Fruit fly (Drosophila melanogaster) whole organism, embryonic: ENCODE measurements around the gene CG4338.
A peak's percentile ranks its signal among the peaks of the same experiment; 100 is the strongest.

Source experiments
- ATbp ChIP-seq: fragments of 200-800 bp; sonication (Bioruptor generic); optimal IDR thresholded peaks from 2 replicates; lab custom pipeline; 2017; ENCODE audit warnings: missing biosample characterization, mild to moderate bottlenecking, missing genetic modification characterization, missing genetic modification reagents
- Aef1 ChIP-seq: fragments of 200-800 bp; sonication (Bioruptor generic); IDR thresholded peaks from 3 replicates; pipeline ENCODE4 v1.3.6; 2022; ENCODE audit warnings: missing biosample characterization, missing genetic modification characterization
- CG10321 ChIP-seq: fragments of 200-800 bp; sonication (Bioruptor generic); IDR thresholded peaks from 2 replicates; pipeline ENCODE4 v1.3.6; 2022; ENCODE audit warnings: missing biosample characterization, missing genetic modification characterization
- CG12299 ChIP-seq: fragments of 200-800 bp; sonication (Bioruptor generic); optimal IDR thresholded peaks from 2 replicates; lab custom pipeline; 2018; ENCODE audit warnings: missing biosample characterization, mild to moderate bottlenecking, missing genetic modification characterization
- CG14965 ChIP-seq: fragments of 200-800 bp; sonication (Bioruptor generic); optimal IDR thresholded peaks from 2 replicates; lab custom pipeline; 2016; ENCODE audit warnings: missing biosample characterization, missing genetic modification characterization, borderline replicate concordance
- CG15696 ChIP-seq: fragments of 200-800 bp; sonication (Bioruptor generic); optimal IDR thresholded peaks from 2 replicates; lab custom pipeline; 2019; ENCODE audit warnings: missing biosample characterization, mild to moderate bottlenecking, missing genetic modification characterization, moderate library complexity
- CG16779 ChIP-seq: fragments of 200-800 bp; sonication (Bioruptor generic); IDR thresholded peaks from 2 replicates; pipeline ENCODE4 v1.3.6; 2022; ENCODE audit warnings: missing biosample characterization, missing genetic modification characterization
- CG2116 ChIP-seq: fragments of 200-800 bp; sonication (Bioruptor generic); optimal IDR thresholded peaks from 3 replicates; lab custom pipeline; 2018; ENCODE audit warnings: missing biosample characterization, mild to moderate bottlenecking, missing genetic modification characterization
- CG4404 ChIP-seq: fragments of 200-800 bp; sonication (Bioruptor generic); IDR thresholded peaks from 2 replicates; pipeline ENCODE4 v1.3.6; 2022; ENCODE audit warnings: missing biosample characterization, missing genetic modification characterization
- CG6791 ChIP-seq: fragments of 200-800 bp; sonication (Bioruptor generic); IDR thresholded peaks from 3 replicates; pipeline ENCODE4 v1.3.6; 2022; ENCODE audit warnings: missing biosample characterization, missing genetic modification characterization; ENCODE audit not compliant: partially characterized antibody
- CHES-1-like ChIP-seq: fragments of 200-800 bp; sonication (Bioruptor generic); optimal IDR thresholded peaks from 2 replicates; lab custom pipeline; 2016; ENCODE audit warnings: missing biosample characterization, missing genetic modification characterization
- CrebB ChIP-seq: fragments of 200-800 bp; sonication (Bioruptor generic); optimal IDR thresholded peaks from 3 replicates; lab custom pipeline; 2018; ENCODE audit warnings: missing biosample characterization, mild to moderate bottlenecking, missing genetic modification characterization
- D ChIP-seq, 2 experiments: fragments of 200-800 bp in 1 of 2; fragments of >200 bp in 1 of 2; sonication (Bioruptor generic) in 1 of 2; optimal IDR thresholded peaks; 2 replicates in 1 of 2; 3 replicates in 1 of 2; lab custom pipeline; 2017; ENCODE audit warnings: mild to moderate bottlenecking in 1 of 2, missing biosample characterization in 1 of 2, missing genetic modification characterization in 1 of 2, missing genetic modification reagents in 1 of 2
- Dad ChIP-seq: fragments of 200-800 bp; sonication (Bioruptor generic); optimal IDR thresholded peaks from 3 replicates; lab custom pipeline; 2016; ENCODE audit warnings: missing biosample characterization, missing genetic modification characterization
- Dek ChIP-seq: fragments of 200-800 bp; sonication (Bioruptor generic); optimal IDR thresholded peaks from 3 replicates; lab custom pipeline; 2019; ENCODE audit warnings: missing biosample characterization, mild to moderate bottlenecking, missing genetic modification characterization, moderate library complexity
- Dll ChIP-seq: fragments of 200-800 bp; sonication (Bioruptor generic); IDR thresholded peaks from 4 replicates; pipeline ENCODE4 v1.3.6; 2022; ENCODE audit warnings: missing biosample characterization, missing genetic modification characterization; ENCODE audit not compliant: partially characterized antibody
- Dref ChIP-seq: fragments of 200-800 bp; sonication (Bioruptor generic); IDR thresholded peaks from 2 replicates; pipeline ENCODE4 v1.3.6; 2022; ENCODE audit warnings: missing biosample characterization, missing genetic modification characterization
- E2f1 ChIP-seq: fragments of 200-800 bp; sonication (Bioruptor generic); IDR thresholded peaks from 2 replicates; pipeline ENCODE4 v1.3.6; 2022; ENCODE audit warnings: missing biosample characterization, missing genetic modification characterization
- E2f2 ChIP-seq: fragments of 200-800 bp; sonication (Bioruptor generic); IDR thresholded peaks from 2 replicates; pipeline ENCODE4 v1.3.6; 2022; ENCODE audit warnings: missing biosample characterization, missing genetic modification characterization
- Elba2 ChIP-seq: fragments of 200-800 bp; sonication (Bioruptor generic); optimal IDR thresholded peaks from 3 replicates; lab custom pipeline; 2016; ENCODE audit warnings: missing biosample characterization, missing genetic modification characterization
- GATAe ChIP-seq: fragments of 200-800 bp; sonication (Bioruptor generic); conservative IDR thresholded peaks from 2 replicates; pipeline ENCODE4 v1.3.6; 2022; ENCODE audit warnings: missing biosample characterization, missing genetic modification characterization
- H2.0 ChIP-seq: fragments of 200-800 bp; sonication (Bioruptor generic); IDR thresholded peaks from 2 replicates; pipeline ENCODE4 v1.3.6; 2022; ENCODE audit warnings: missing biosample characterization, missing genetic modification characterization
- HLH3B ChIP-seq: fragments of 200-800 bp; sonication (Bioruptor generic); IDR thresholded peaks from 2 replicates; pipeline ENCODE4 v1.3.6; 2022; ENCODE audit warnings: missing biosample characterization, missing genetic modification characterization
- Kr ChIP-seq: fragments of 200-800 bp; sonication (Bioruptor generic); optimal IDR thresholded peaks from 2 replicates; lab custom pipeline; 2017; ENCODE audit warnings: missing biosample characterization, mild to moderate bottlenecking, missing genetic modification characterization
- Med ChIP-seq: fragments of 200-800 bp; sonication (Bioruptor generic); peaks from one replicate; lab custom pipeline; 2016; ENCODE audit warnings: missing biosample characterization, missing genetic modification characterization, mild to moderate bottlenecking, inconsistent platforms, moderate library complexity
- Nf-YA ChIP-seq: fragments of 200-800 bp; sonication (Bioruptor generic); IDR thresholded peaks from 2 replicates; pipeline ENCODE4 v1.3.6; 2022; ENCODE audit warnings: missing biosample characterization, missing genetic modification characterization
- Nf-YB ChIP-seq: fragments of 200-800 bp; sonication (Bioruptor generic); optimal IDR thresholded peaks from 3 replicates; lab custom pipeline; 2019; ENCODE audit warnings: missing biosample characterization, mild to moderate bottlenecking, missing genetic modification characterization, moderate library complexity
- Six4 ChIP-seq: fragments of 200-800 bp; sonication (Bioruptor generic); optimal IDR thresholded peaks from 2 replicates; lab custom pipeline; 2016; ENCODE audit warnings: missing biosample characterization, missing genetic modification characterization
- Stat92E ChIP-seq, 3 experiments: fragments of >200 bp in 2 of 3; fragments of 200-800 bp in 1 of 3; sonication (Bioruptor generic) in 1 of 3; optimal IDR thresholded peaks; 2 replicates each; lab custom pipeline; 2017 to 2019; ENCODE audit warnings: missing biosample characterization in 3 of 3, missing genetic modification characterization in 3 of 3, mild to moderate bottlenecking in 1 of 3, moderate library complexity in 1 of 3
- Vsx1 ChIP-seq: fragments of 200-800 bp; sonication (Bioruptor generic); optimal IDR thresholded peaks from 2 replicates; lab custom pipeline; 2017; ENCODE audit warnings: missing biosample characterization, mild to moderate bottlenecking, missing genetic modification characterization, missing genetic modification reagents
- Xbp1 ChIP-seq: fragments of 200-800 bp; sonication (Bioruptor generic); optimal IDR thresholded peaks from 3 replicates; lab custom pipeline; 2016; ENCODE audit warnings: missing biosample characterization, mild to moderate bottlenecking, missing genetic modification characterization
- ara ChIP-seq: fragments of 200-800 bp; sonication (Bioruptor generic); IDR thresholded peaks from 2 replicates; pipeline ENCODE4 v1.3.6; 2022; ENCODE audit warnings: missing biosample characterization, missing genetic modification characterization
- ash1 ChIP-seq: fragments of 200-800 bp; sonication (Bioruptor generic); optimal IDR thresholded peaks from 2 replicates; lab custom pipeline; 2018; ENCODE audit warnings: missing biosample characterization, mild to moderate bottlenecking, missing genetic modification characterization
- bsh ChIP-seq, 2 experiments: fragments of 200-800 bp; sonication (Bioruptor generic); optimal IDR thresholded peaks; 2 replicates each; lab custom pipeline; 2017 to 2018; ENCODE audit warnings: mild to moderate bottlenecking in 2 of 2, missing biosample characterization in 2 of 2, missing genetic modification characterization in 2 of 2, moderate library complexity in 1 of 2
- caup ChIP-seq: fragments of 200-800 bp; sonication (Bioruptor generic); optimal IDR thresholded peaks from 3 replicates; lab custom pipeline; 2017; ENCODE audit warnings: missing biosample characterization, mild to moderate bottlenecking, missing genetic modification characterization, moderate library complexity; ENCODE audit not compliant: severe bottlenecking
- crp ChIP-seq, 2 experiments: fragments of 200-800 bp; sonication (Bioruptor generic); optimal IDR thresholded peaks; 2 replicates in 1 of 2; 3 replicates in 1 of 2; lab custom pipeline; 2017; ENCODE audit warnings: missing biosample characterization in 2 of 2, missing genetic modification characterization in 2 of 2, mild to moderate bottlenecking in 1 of 2, moderate library complexity in 1 of 2
- ems ChIP-seq: fragments of 200-800 bp; sonication (Bioruptor generic); optimal IDR thresholded peaks from 3 replicates; lab custom pipeline; 2016; ENCODE audit warnings: missing biosample characterization, missing genetic modification characterization
- eyg ChIP-seq: fragments of 200-800 bp; sonication (Bioruptor generic); optimal IDR thresholded peaks from 3 replicates; lab custom pipeline; 2016; ENCODE audit warnings: missing biosample characterization, missing genetic modification characterization
- fru ChIP-seq: fragments of >200 bp; optimal IDR thresholded peaks from 2 replicates; lab custom pipeline; 2017
- gem ChIP-seq: fragments of 200-800 bp; sonication (Bioruptor generic); optimal IDR thresholded peaks from 2 replicates; lab custom pipeline; 2019; ENCODE audit warnings: missing biosample characterization, mild to moderate bottlenecking, missing genetic modification characterization, moderate library complexity
- hb ChIP-seq: fragments of 200-800 bp; sonication (Bioruptor generic); IDR thresholded peaks from 3 replicates; pipeline ENCODE4 v1.3.6; 2022; ENCODE audit warnings: missing biosample characterization, missing genetic modification characterization; ENCODE audit not compliant: partially characterized antibody
- jumu ChIP-seq: fragments of 200-800 bp; sonication (Bioruptor generic); optimal IDR thresholded peaks from 3 replicates; lab custom pipeline; 2016; ENCODE audit warnings: missing biosample characterization, missing genetic modification characterization
- lbe ChIP-seq: fragments of 200-800 bp; sonication (Bioruptor generic); optimal IDR thresholded peaks from 2 replicates; lab custom pipeline; 2016; ENCODE audit warnings: missing biosample characterization, mild to moderate bottlenecking, missing genetic modification characterization
- nmo ChIP-seq: fragments of 200-800 bp; sonication (Bioruptor generic); optimal IDR thresholded peaks from 2 replicates; lab custom pipeline; 2018; ENCODE audit warnings: missing biosample characterization, mild to moderate bottlenecking, missing genetic modification characterization, moderate library complexity
- pfk ChIP-seq: fragments of 200-800 bp; sonication (Bioruptor generic); optimal IDR thresholded peaks from 2 replicates; lab custom pipeline; 2018; ENCODE audit warnings: missing biosample characterization, mild to moderate bottlenecking, missing genetic modification characterization, moderate library complexity
- rib ChIP-seq: fragments of 200-800 bp; sonication (Bioruptor generic); IDR thresholded peaks from 2 replicates; pipeline ENCODE4 v1.3.6; 2022; ENCODE audit warnings: missing biosample characterization, missing genetic modification characterization
- sim ChIP-seq: fragments of 200-800 bp; sonication (Bioruptor generic); IDR thresholded peaks from 2 replicates; pipeline ENCODE4 v1.3.6; 2022; ENCODE audit warnings: missing biosample characterization, missing genetic modification characterization
- sqz ChIP-seq: fragments of 200-800 bp; sonication (Bioruptor generic); optimal IDR thresholded peaks from 3 replicates; lab custom pipeline; 2018; ENCODE audit warnings: missing biosample characterization, mild to moderate bottlenecking, missing genetic modification characterization

CG4338 gene

dm6 chr3R:15319912-15320746, 44.8 kb downstream of the CG4338 start, which contains the start of the genes CG6276 and CG44040 (continued):
- TF ChIP-seq ATbp (GFP tag; lab: Kevin White, UChicago): peak; percentile 36
- peak; percentile 24 for TF ChIP-seq CG2116
- TF ChIP-seq Xbp1 (GFP tag; lab: Kevin White, UChicago): peak; percentile 35
- 0 out of 2 replicates have a peak, but pooled peaks have one; percentile 32 for TF ChIP-seq E2f1
- TF ChIP-seq Kr: no peak
- TF ChIP-seq Dad (GFP tag; lab: Kevin White, UChicago): peak; percentile 60
- TF ChIP-seq ems: peak; percentile 38
- TF ChIP-seq ara (GFP tag; lab: Robert Waterston, UW): 0 out of 2 replicates have a peak, but pooled peaks have one; percentile 4
- TF ChIP-seq nmo (GFP tag; lab: Kevin White, UChicago): peak; percentile 34
- peak in 1 of 2 experiments; percentile 58 for TF ChIP-seq bsh (GFP tag; optimal IDR thresholded peaks at IDR 0.05; lab: Kevin White, UChicago)
- no peak for TF ChIP-seq Elba2 (GFP tag; lab: Kevin White, UChicago)
- no peak for TF ChIP-seq Six4 (GFP tag; lab: Kevin White, UChicago)
- no peak for TF ChIP-seq hb
- no peak for TF ChIP-seq crp (GFP tag; optimal IDR thresholded peaks at IDR 0.05; lab: Kevin White, UChicago)
- TF ChIP-seq E2f2 (GFP tag; lab: Robert Waterston, UW): no peak
- peak; percentile 16 for TF ChIP-seq CG15696 (tag; lab: Kevin White, UChicago)
- no peak for TF ChIP-seq GATAe (GFP tag; lab: Robert Waterston, UW)
- TF ChIP-seq CG14965 (GFP tag; lab: Kevin White, UChicago): no peak
- TF ChIP-seq Med (GFP tag; lab: Kevin White, UChicago): peak; percentile 94
- no peak for TF ChIP-seq Vsx1 (GFP tag; lab: Kevin White, UChicago)
- TF ChIP-seq D (optimal IDR thresholded peaks at IDR 0.05; lab: Kevin White, UChicago): no peak
- peak; percentile 12 for TF ChIP-seq D (GFP tag; optimal IDR thresholded peaks at IDR 0.05; lab: Kevin White, UChicago)
- TF ChIP-seq eyg (GFP tag; lab: Kevin White, UChicago): no peak
- TF ChIP-seq CG10321: no peak
- no peak for TF ChIP-seq Nf-YA (GFP tag; lab: Robert Waterston, UW)
- TF ChIP-seq CG4404 (GFP tag; lab: Robert Waterston, UW): peak; percentile 34; the same call in 1 of the 2 replicates
- TF ChIP-seq Dek (tag; lab: Kevin White, UChicago): peak; percentile 35
- peak; percentile 30 for TF ChIP-seq CHES-1-like (GFP tag; lab: Kevin White, UChicago)
- no peak for TF ChIP-seq Nf-YB (GFP tag; lab: Kevin White, UChicago)
- no peak for TF ChIP-seq rib (GFP tag; lab: Robert Waterston, UW)
- 0 out of 2 replicates have a peak, but pooled peaks have one; percentile 23 for TF ChIP-seq HLH3B
- no peak for TF ChIP-seq CG16779 (GFP tag; lab: Robert Waterston, UW)
- peak; percentile 8; the same call in 1 of the 2 replicates for TF ChIP-seq H2.0 (GFP tag; lab: Robert Waterston, UW)
- no peak for TF ChIP-seq jumu (GFP tag; lab: Kevin White, UChicago)
- TF ChIP-seq Dll (GFP tag; lab: Robert Waterston, UW): no peak
- TF ChIP-seq CG12299 (tag; lab: Kevin White, UChicago): peak; percentile 56
- TF ChIP-seq gem (tag; lab: Kevin White, UChicago): peak; percentile 64
- no peak for TF ChIP-seq ash1 (GFP tag; lab: Kevin White, UChicago)
- TF ChIP-seq CrebB (tag; lab: Kevin White, UChicago): no peak
- TF ChIP-seq fru (lab: Kevin White, UChicago): no peak
- TF ChIP-seq lbe (GFP tag; lab: Kevin White, UChicago): peak; percentile 63
- TF ChIP-seq Dref: no peak
- no peak for TF ChIP-seq sqz (GFP tag; lab: Kevin White, UChicago)
- no peak for TF ChIP-seq pfk (GFP tag; lab: Kevin White, UChicago)
- TF ChIP-seq caup (GFP tag; lab: Kevin White, UChicago): peak; percentile 60
- TF ChIP-seq Stat92E (GFP tag; optimal IDR thresholded peaks at IDR 0.05; lab: Kevin White, UChicago): no peak
- no peak for TF ChIP-seq Aef1
- no peak for TF ChIP-seq sim (GFP tag; lab: Robert Waterston, UW)
- TF ChIP-seq CG6791 (GFP tag; lab: Robert Waterston, UW): no peak
